Worm (Caenorhabditis elegans) whole organism, L3 larva: ENCODE results near the gene ubc-15.

ENCODE experiments used
- R02D3.7 ChIP-seq: fragments of 150-350 bp; optimal IDR thresholded peaks from 2 replicates; lab custom pipeline; 2014; ENCODE audit warnings: missing biosample characterization, missing genetic modification characterization
- egl-27 ChIP-seq: sonication (generic microtip); optimal IDR thresholded peaks from 4 replicates; lab custom pipeline; 2017; ENCODE audit warnings: missing biosample characterization, missing genetic modification reagents, missing genetic modification characterization
- elt-3 ChIP-seq, 3 experiments: fragments of 150-350 bp in 1 of 3; sonication (generic microtip) in 2 of 3; optimal IDR thresholded peaks; 2 replicates in 2 of 3; 4 replicates in 1 of 3; lab custom pipeline; 2014 to 2017; ENCODE audit warnings: missing biosample characterization in 3 of 3, missing genetic modification characterization in 3 of 3
- fkh-10 ChIP-seq: sonication (generic microtip); optimal IDR thresholded peaks from 2 replicates; lab custom pipeline; 2017; ENCODE audit warnings: missing biosample characterization, missing genetic modification reagents, missing genetic modification characterization
- mdl-1 ChIP-seq: fragments of 150-350 bp; optimal IDR thresholded peaks from 2 replicates; lab custom pipeline; 2014; ENCODE audit warnings: missing biosample characterization, missing genetic modification characterization
- mml-1 ChIP-seq: fragments of 150-350 bp; sonication (generic microtip); optimal IDR thresholded peaks from 3 replicates; lab custom pipeline; 2014; ENCODE audit warnings: missing biosample characterization, missing genetic modification characterization
- nhr-237 ChIP-seq: fragments of 150-350 bp; optimal IDR thresholded peaks from 2 replicates; lab custom pipeline; 2014; ENCODE audit warnings: missing biosample characterization, missing genetic modification characterization
- nhr-25 ChIP-seq: sonication (generic microtip); optimal IDR thresholded peaks from 2 replicates; lab custom pipeline; 2017; ENCODE audit warnings: missing biosample characterization, missing genetic modification characterization
- nhr-76 ChIP-seq: fragments of 150-350 bp; sonication (generic microtip); optimal IDR thresholded peaks from 5 replicates; lab custom pipeline; 2014; ENCODE audit warnings: missing biosample characterization, missing genetic modification characterization
- tbx-2 ChIP-seq: sonication (generic microtip); optimal IDR thresholded peaks from 2 replicates; lab custom pipeline; 2016; ENCODE audit warnings: mild to moderate bottlenecking, missing genetic modification characterization, missing compliant biosample characterization
- unc-62 ChIP-seq: fragments of 150-350 bp; sonication (generic microtip); optimal IDR thresholded peaks from 4 replicates; lab custom pipeline; 2014; ENCODE audit warnings: missing biosample characterization, missing genetic modification reagents, missing genetic modification characterization
- zag-1 ChIP-seq: fragments of 150-350 bp; optimal IDR thresholded peaks from 2 replicates; lab custom pipeline; 2014; ENCODE audit warnings: missing biosample characterization, missing genetic modification characterization
- ztf-11 ChIP-seq: fragments of 150-350 bp; optimal IDR thresholded peaks from 2 replicates; lab custom pipeline; 2014; ENCODE audit warnings: missing biosample characterization, missing genetic modification characterization
- ztf-4 ChIP-seq: fragments of 150-350 bp; optimal IDR thresholded peaks from 2 replicates; lab custom pipeline; 2014; ENCODE audit warnings: missing biosample characterization, missing genetic modification characterization

DNA sequence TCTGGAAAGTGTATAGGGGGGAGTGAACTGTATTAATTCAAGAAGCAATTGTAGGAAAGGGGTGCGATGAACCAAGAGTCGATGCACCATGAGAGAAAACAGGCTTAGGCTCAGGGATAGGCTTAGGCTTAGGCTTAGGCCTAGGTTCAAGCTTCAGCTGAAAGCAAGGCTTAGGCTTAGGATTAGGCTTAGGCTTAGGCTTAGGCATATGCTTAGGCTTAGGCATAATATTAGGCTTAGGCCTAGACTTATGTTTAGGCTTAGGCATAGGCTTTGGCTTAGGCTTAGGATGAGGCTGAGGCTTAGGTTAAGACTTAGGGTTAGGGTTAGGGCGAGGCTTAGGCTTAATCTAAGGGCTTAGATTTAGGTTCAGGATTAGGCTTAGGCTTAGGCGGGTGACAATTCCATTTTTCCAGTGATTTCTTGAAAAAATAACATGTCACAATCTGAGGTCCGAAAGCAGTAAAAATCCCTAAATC is 50.8 kb downstream of the ubc-15 start:
- TF ChIP-seq elt-3 (tag; optimal IDR thresholded peaks at IDR 0.05; lab: Kevin White, UChicago) = no peak
- no peak for TF ChIP-seq egl-27 (tag; lab: Kevin White, UChicago)
- TF ChIP-seq unc-62 (GFP tag; lab: Kevin White, UChicago) = no peak
- no peak for TF ChIP-seq ztf-11
- no peak for TF ChIP-seq tbx-2 (tag; lab: Kevin White, UChicago)
- no peak for TF ChIP-seq nhr-237
- no peak for TF ChIP-seq nhr-25 (tag; lab: Kevin White, UChicago)
- no peak for TF ChIP-seq ztf-4 (tag; lab: Kevin White, UChicago)
- TF ChIP-seq mdl-1 (tag; lab: Kevin White, UChicago) = no peak
- TF ChIP-seq mml-1 = no peak
- no peak for TF ChIP-seq fkh-10 (GFP tag; lab: Kevin White, UChicago)
- TF ChIP-seq nhr-76 = no peak
- no peak for TF ChIP-seq zag-1 (tag; lab: Kevin White, UChicago)
- no peak for TF ChIP-seq R02D3.7 (tag; lab: Kevin White, UChicago)
